Worm (Caenorhabditis elegans) whole organism, late embryonic: Measurements from ENCODE around the gene F59B2.3.

Source experiments
- K02D7.2 ChIP-seq: sonication (generic microtip); optimal IDR thresholded peaks from 2 replicates; lab custom pipeline; 2017; ENCODE audit warnings: mild to moderate bottlenecking, missing genetic modification characterization, missing compliant biosample characterization
- K09A11.1 ChIP-seq: sonication (generic microtip); optimal IDR thresholded peaks from 2 replicates; lab custom pipeline; 2017; ENCODE audit warnings: antibody characterized with exemption, mild to moderate bottlenecking, missing genetic modification characterization, missing compliant biosample characterization; ENCODE audit not compliant: insufficient read depth
- T23F11.4 ChIP-seq: fragments of 200-800 bp; sonication (Bioruptor generic); optimal IDR thresholded peaks from 2 replicates; lab custom pipeline; 2018; ENCODE audit warnings: mild to moderate bottlenecking, missing genetic modification characterization, missing compliant biosample characterization
- ahr-1 ChIP-seq: sonication (generic microtip); optimal IDR thresholded peaks from 2 replicates; lab custom pipeline; 2016; ENCODE audit warnings: missing genetic modification characterization, missing compliant biosample characterization
- ama-1 ChIP-seq: fragments of 150-350 bp; optimal IDR thresholded peaks from 2 replicates; lab custom pipeline; 2014
- ceh-18 ChIP-seq: sonication (generic microtip); optimal IDR thresholded peaks from 2 replicates; lab custom pipeline; 2016; ENCODE audit warnings: missing genetic modification characterization, missing compliant biosample characterization
- ceh-2 ChIP-seq: sonication (generic microtip); optimal IDR thresholded peaks from 2 replicates; lab custom pipeline; 2016; ENCODE audit warnings: missing genotype, missing genetic modification characterization, missing compliant biosample characterization
- ceh-30 ChIP-seq: fragments of 150-350 bp; optimal IDR thresholded peaks from 2 replicates; lab custom pipeline; 2014; ENCODE audit warnings: missing biosample characterization, missing genetic modification characterization
- ceh-31 ChIP-seq: sonication (generic microtip); optimal IDR thresholded peaks from 2 replicates; lab custom pipeline; 2016; ENCODE audit warnings: missing genetic modification characterization, missing compliant biosample characterization
- ceh-45 ChIP-seq: fragments of 200-800 bp; sonication (Bioruptor generic); IDR thresholded peaks from 2 replicates; pipeline ENCODE4 v1.3.6; 2022; ENCODE audit warnings: missing genetic modification reagents, missing genetic modification characterization, missing compliant biosample characterization
- ceh-48 ChIP-seq: sonication (generic microtip); optimal IDR thresholded peaks from 2 replicates; lab custom pipeline; 2016; ENCODE audit warnings: missing genetic modification characterization, inconsistent platforms, missing compliant biosample characterization
- ceh-6 ChIP-seq: fragments of 200-800 bp; sonication (Bioruptor generic); optimal IDR thresholded peaks from 2 replicates; lab custom pipeline; 2018; ENCODE audit warnings: mild to moderate bottlenecking, missing genetic modification characterization, missing compliant biosample characterization
- ceh-9 ChIP-seq: sonication (generic microtip); optimal IDR thresholded peaks from 2 replicates; lab custom pipeline; 2016; ENCODE audit warnings: mild to moderate bottlenecking, missing genetic modification characterization, inconsistent platforms, missing compliant biosample characterization
- che-1 ChIP-seq: sonication (generic microtip); optimal IDR thresholded peaks from 2 replicates; lab custom pipeline; 2016; ENCODE audit warnings: mild to moderate bottlenecking, missing genetic modification characterization, missing compliant biosample characterization
- dmd-4 ChIP-seq: sonication (generic microtip); optimal IDR thresholded peaks from 2 replicates; lab custom pipeline; 2016; ENCODE audit warnings: borderline replicate concordance, missing genetic modification characterization, missing compliant biosample characterization
- elt-2 ChIP-seq: sonication (generic microtip); optimal IDR thresholded peaks from 2 replicates; lab custom pipeline; 2016; ENCODE audit warnings: missing genetic modification reagents, missing genetic modification characterization, missing compliant biosample characterization
- eyg-1 ChIP-seq: sonication (generic microtip); optimal IDR thresholded peaks from 2 replicates; lab custom pipeline; 2016; ENCODE audit warnings: missing genotype, missing genetic modification characterization, missing compliant biosample characterization
- fax-1 ChIP-seq: sonication (generic microtip); optimal IDR thresholded peaks from 2 replicates; lab custom pipeline; 2016; ENCODE audit warnings: missing genotype, missing genetic modification characterization, missing compliant biosample characterization
- hlh-30 ChIP-seq: sonication (generic microtip); optimal IDR thresholded peaks from 2 replicates; lab custom pipeline; 2017; ENCODE audit warnings: antibody characterized with exemption, missing genetic modification characterization, missing compliant biosample characterization; ENCODE audit not compliant: insufficient read depth
- hlh-6 ChIP-seq: sonication (generic microtip); optimal IDR thresholded peaks from 2 replicates; lab custom pipeline; 2016; ENCODE audit warnings: missing genotype, missing genetic modification characterization, missing compliant biosample characterization
- lim-6 ChIP-seq: sonication (generic microtip); optimal IDR thresholded peaks from 2 replicates; lab custom pipeline; 2016; ENCODE audit warnings: missing genetic modification characterization, missing compliant biosample characterization
- lin-11 ChIP-seq: fragments of 200-800 bp; sonication (Bioruptor generic); optimal IDR thresholded peaks from 2 replicates; lab custom pipeline; 2018; ENCODE audit warnings: mild to moderate bottlenecking, missing genetic modification characterization, missing compliant biosample characterization
- madf-2 ChIP-seq: sonication (generic microtip); optimal IDR thresholded peaks from 2 replicates; lab custom pipeline; 2017; ENCODE audit warnings: missing genetic modification characterization, missing compliant biosample characterization
- nfya-1 ChIP-seq: sonication (generic microtip); optimal IDR thresholded peaks from 2 replicates; lab custom pipeline; 2017; ENCODE audit warnings: missing genetic modification characterization, mild to moderate bottlenecking, missing compliant biosample characterization, antibody characterized with exemption, moderate library complexity
- nhr-232 ChIP-seq: sonication (generic microtip); optimal IDR thresholded peaks from 2 replicates; lab custom pipeline; 2016; ENCODE audit warnings: missing genetic modification characterization, missing compliant biosample characterization
- pag-3 ChIP-seq: sonication (generic microtip); optimal IDR thresholded peaks from 2 replicates; lab custom pipeline; 2016; ENCODE audit warnings: missing compliant biosample characterization, missing genetic modification characterization, borderline replicate concordance
- pat-9 ChIP-seq: fragments of 200-800 bp; sonication (Bioruptor generic); optimal IDR thresholded peaks from 2 replicates; lab custom pipeline; 2018; ENCODE audit warnings: mild to moderate bottlenecking, missing genetic modification characterization, moderate library complexity, missing compliant biosample characterization
- pha-2 ChIP-seq: sonication (generic microtip); optimal IDR thresholded peaks from 2 replicates; lab custom pipeline; 2017; ENCODE audit warnings: mild to moderate bottlenecking, missing genetic modification characterization, missing compliant biosample characterization
- pha-4 ChIP-seq: fragments of 150-350 bp; optimal IDR thresholded peaks from 2 replicates; lab custom pipeline; 2018; ENCODE audit warnings: missing biosample characterization, missing genetic modification reagents, missing genetic modification characterization
- pqm-1 ChIP-seq: sonication (generic microtip); optimal IDR thresholded peaks from 2 replicates; lab custom pipeline; 2016; ENCODE audit warnings: missing genetic modification characterization, missing compliant biosample characterization
- pros-1 ChIP-seq: fragments of 150-350 bp; optimal IDR thresholded peaks from 2 replicates; lab custom pipeline; 2014; ENCODE audit warnings: missing biosample characterization, missing genetic modification reagents, missing genetic modification characterization
- ref-2 ChIP-seq: sonication (generic microtip); optimal IDR thresholded peaks from 2 replicates; lab custom pipeline; 2016; ENCODE audit warnings: missing genetic modification characterization, missing compliant biosample characterization
- rnt-1 ChIP-seq: sonication (generic microtip); optimal IDR thresholded peaks from 2 replicates; lab custom pipeline; 2016; ENCODE audit warnings: missing genetic modification characterization, missing compliant biosample characterization
- sox-4 ChIP-seq: sonication (generic microtip); optimal IDR thresholded peaks from 2 replicates; lab custom pipeline; 2017; ENCODE audit warnings: mild to moderate bottlenecking, missing genetic modification characterization, inconsistent platforms, missing compliant biosample characterization
- tbx-2 ChIP-seq: sonication (generic microtip); optimal IDR thresholded peaks from 2 replicates; lab custom pipeline; 2016; ENCODE audit warnings: missing genetic modification characterization, missing compliant biosample characterization
- unc-3 ChIP-seq, 2 experiments: fragments of 200-800 bp in 1 of 2; sonication (Bioruptor generic) in 1 of 2; sonication (generic microtip) in 1 of 2; conservative IDR thresholded peaks in 1 of 2; optimal IDR thresholded peaks in 1 of 2; 2 replicates each; pipeline versions ENCODE4 v1.3.6 to Lab custom; 2016 to 2022; ENCODE audit warnings: missing compliant biosample characterization in 2 of 2, missing genetic modification characterization in 2 of 2, missing genetic modification reagents in 1 of 2
- unc-42 ChIP-seq: sonication (generic microtip); optimal IDR thresholded peaks from 2 replicates; lab custom pipeline; 2016; ENCODE audit warnings: missing genotype, missing genetic modification characterization, missing compliant biosample characterization
- unc-55 ChIP-seq: sonication (generic microtip); optimal IDR thresholded peaks from 2 replicates; lab custom pipeline; 2017; ENCODE audit warnings: missing biosample characterization, missing genetic modification reagents, missing genetic modification characterization

The F59B2.3 gene

DNA sequence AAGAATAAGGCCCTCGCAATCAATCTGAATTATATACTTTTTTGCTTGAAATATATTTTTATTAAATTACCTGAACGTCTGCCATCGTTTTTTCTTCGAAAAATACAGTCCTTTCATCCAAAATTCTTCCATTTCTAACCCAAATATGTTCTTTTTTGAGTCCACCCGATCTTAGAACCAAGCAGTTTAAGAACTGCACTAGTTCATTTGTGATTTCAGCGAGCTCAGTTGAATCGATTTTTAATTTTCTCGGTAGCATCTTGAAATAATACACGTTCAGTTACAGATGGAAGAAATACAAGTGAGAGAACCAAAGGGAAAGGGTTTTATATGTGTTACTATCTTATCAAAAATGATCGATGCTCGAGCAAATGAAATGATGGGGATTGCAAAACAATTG is at the start of gene F59B2.3:
Gene F59B2.3, minus strand, starts transcription at position 259 of the 400 bp plus-strand sequence.
- TF ChIP-seq eyg-1 (tag; lab: Kevin White, UChicago) (no peak), ref-2 (no peak), hlh-30 (tag; lab: Kevin White, UChicago) (no peak), pag-3 (tag; lab: Kevin White, UChicago) (no peak), lin-11 (tag; lab: Kevin White, UChicago) (no peak), tbx-2 (no peak), pat-9 (tag; lab: Kevin White, UChicago) (no peak), ceh-18 (no peak), hlh-6 (tag; lab: Kevin White, UChicago) (no peak), unc-3 (GFP tag; conservative IDR thresholded peaks at IDR 0.05; lab: Robert Waterston, UW) (no peak), unc-3 (tag; optimal IDR thresholded peaks at IDR 0.05; lab: Kevin White, UChicago) (no peak), nhr-232 (tag; lab: Kevin White, UChicago) (no peak), unc-42 (tag; lab: Kevin White, UChicago) (no peak), pha-4 (no peak), ama-1 (lab: Kevin White, UChicago) (no peak), pros-1 (no peak), madf-2 (no peak), ceh-48 (tag; lab: Kevin White, UChicago) (no peak), nfya-1 (no peak), unc-55 (GFP tag; lab: Kevin White, UChicago) (no peak)
- TF ChIP-seq, all 69 proteins: peak for 0

DNA sequence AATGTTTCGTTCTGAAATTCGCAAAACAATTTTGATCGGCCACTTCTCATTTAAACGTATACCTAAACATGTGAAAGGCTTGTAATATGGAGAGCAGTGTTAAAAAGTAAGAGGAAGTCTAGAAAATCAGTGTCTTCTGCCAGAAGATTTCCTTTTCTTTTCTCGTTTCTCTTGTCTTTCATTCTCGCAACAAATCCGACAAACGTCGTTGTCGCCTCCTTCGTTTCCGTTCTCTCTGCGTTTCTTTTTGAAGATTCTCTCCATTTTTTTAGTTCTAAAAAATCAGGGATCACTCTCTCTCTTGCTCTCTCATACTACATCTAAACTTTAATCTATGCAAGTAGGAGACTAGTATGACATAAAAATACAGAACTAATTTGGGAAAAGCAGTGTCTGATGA is 47.7 kb upstream of the F59B2.3 start:
- TF ChIP-seq rnt-1 (no peak), ahr-1 (tag; lab: Kevin White, UChicago) (no peak)

DNA sequence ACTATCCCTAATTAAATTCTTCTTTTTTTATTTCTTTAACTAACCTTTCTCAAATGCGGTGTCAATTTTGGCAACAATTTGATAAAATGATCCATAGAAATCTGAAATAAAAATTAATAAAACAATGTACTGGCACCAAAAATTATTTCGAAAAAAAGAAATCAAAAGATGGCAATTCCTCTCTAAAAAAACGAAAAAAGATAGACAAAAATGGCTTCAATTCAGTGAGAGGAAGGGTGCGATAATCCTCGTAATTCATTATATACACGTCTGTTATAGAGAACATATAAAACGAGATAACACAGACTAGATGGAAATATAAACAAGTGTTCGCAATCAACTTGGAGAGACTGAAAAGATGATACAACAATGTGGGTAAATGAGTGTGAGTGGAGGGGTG is 46.3 kb upstream of the F59B2.3 start, which contains the start of gene R107.2:
Gene R107.2, minus strand, starts transcription at position 101 of the 400 bp plus-strand sequence.
- TF ChIP-seq ceh-2 (no peak), elt-2 (tag; lab: Kevin White, UChicago) (no peak), ceh-45 (GFP tag; lab: Robert Waterston, UW) (no peak), dmd-4 (tag; lab: Kevin White, UChicago) (no peak), ceh-30 (no peak), sox-4 (tag; lab: Kevin White, UChicago) (no peak), ceh-6 (no peak), pat-9 (tag; lab: Kevin White, UChicago) (no peak)

DNA sequence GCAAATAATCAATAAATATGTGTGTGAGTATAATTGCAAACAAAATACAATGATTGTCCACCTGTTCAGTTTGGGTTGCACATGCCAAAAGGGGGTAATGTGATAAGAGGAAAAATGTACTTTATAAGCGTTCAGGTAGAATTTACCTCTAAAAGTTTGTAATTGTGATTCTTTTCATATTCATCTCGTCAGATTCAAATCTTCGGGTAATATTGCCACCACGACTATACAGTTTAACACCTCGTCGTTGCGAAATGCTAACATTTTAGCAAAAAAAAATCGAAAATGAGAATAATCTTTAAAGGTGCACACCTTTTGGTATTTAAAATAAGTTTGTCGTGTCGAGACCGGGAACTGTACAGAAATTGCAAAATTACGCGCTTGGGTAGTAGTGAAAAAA is 43.6 kb upstream of the F59B2.3 start, which contains the start of gene nac-2:
Gene nac-2, minus strand, starts transcription at position 101 of the 400 bp plus-strand sequence.
- TF ChIP-seq pha-2 (tag; lab: Kevin White, UChicago) = no peak
- TF ChIP-seq sox-4 (tag; lab: Kevin White, UChicago) = no peak
- TF ChIP-seq lim-6 (tag; lab: Kevin White, UChicago) = no peak
- no peak for TF ChIP-seq K09A11.1 (tag; lab: Kevin White, UChicago)
- no peak for TF ChIP-seq K02D7.2 (tag; lab: Kevin White, UChicago)
- no peak for TF ChIP-seq tbx-2

DNA sequence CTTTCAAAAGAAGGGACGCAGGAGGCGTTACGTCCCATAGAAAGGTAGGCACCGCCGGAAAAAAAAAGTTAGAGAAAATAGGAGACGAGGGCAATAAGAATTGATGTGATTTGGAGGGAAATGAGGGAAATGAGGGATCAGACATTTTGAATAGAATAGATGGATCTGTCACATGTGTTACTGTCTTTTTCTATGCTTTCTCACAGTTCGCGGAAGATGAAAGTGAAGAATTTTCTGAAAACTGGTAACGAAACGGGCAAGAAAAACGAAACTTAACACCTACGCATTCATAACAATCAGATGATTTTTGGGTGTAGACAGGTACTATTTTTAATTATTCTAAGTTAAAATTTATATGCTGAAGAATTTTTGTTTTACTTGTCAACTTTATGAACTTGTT is 38.1 kb upstream of the F59B2.3 start, which contains the start of gene R107.9:
Gene R107.9, plus strand, starts transcription at position 301 of the 400 bp plus-strand sequence.
- TF ChIP-seq che-1 = no peak
- no peak for TF ChIP-seq ceh-31 (tag; lab: Kevin White, UChicago)
- no peak for TF ChIP-seq lim-6 (tag; lab: Kevin White, UChicago)
- no peak for TF ChIP-seq ceh-18
- no peak for TF ChIP-seq T23F11.4 (GFP tag; lab: Kevin White, UChicago)
- no peak for TF ChIP-seq unc-42 (tag; lab: Kevin White, UChicago)
- TF ChIP-seq ref-2 = no peak
- TF ChIP-seq fax-1 (tag; lab: Kevin White, UChicago) = no peak
- TF ChIP-seq ceh-6 = no peak
- no peak for TF ChIP-seq pha-4
- TF ChIP-seq ceh-9 (tag; lab: Kevin White, UChicago) = no peak
- TF ChIP-seq ceh-30 = no peak
- no peak for TF ChIP-seq tbx-2
- TF ChIP-seq ceh-48 (tag; lab: Kevin White, UChicago) = no peak
- TF ChIP-seq pqm-1 = no peak
- TF ChIP-seq pat-9 (tag; lab: Kevin White, UChicago) = no peak
- TF ChIP-seq ahr-1 (tag; lab: Kevin White, UChicago) = no peak
- TF ChIP-seq lin-11 (tag; lab: Kevin White, UChicago) = no peak
